Worm (Caenorhabditis elegans) whole organism, midembryonic: ENCODE measurements around the gene Y53C12A.3.

Experiments used
- T22C8.4 ChIP-seq: fragments of 200-800 bp; sonication (Bioruptor generic); IDR thresholded peaks from 2 replicates; pipeline ENCODE4 v1.3.6; 2022; ENCODE audit warnings: missing genetic modification characterization, missing compliant biosample characterization
- cog-1 ChIP-seq: sonication (generic microtip); optimal IDR thresholded peaks from 2 replicates; lab custom pipeline; 2016; ENCODE audit warnings: missing genetic modification characterization, missing compliant biosample characterization
- flt-1 ChIP-seq: fragments of 200-800 bp; sonication (Bioruptor generic); IDR thresholded peaks from 2 replicates; pipeline ENCODE4 v1.3.6; 2022; ENCODE audit warnings: missing genetic modification characterization, missing compliant biosample characterization
- klf-2 ChIP-seq: fragments of 200-800 bp; sonication (Bioruptor generic); conservative IDR thresholded peaks from 2 replicates; pipeline ENCODE4 v1.3.6; 2022; ENCODE audit warnings: missing genetic modification reagents, missing genetic modification characterization, missing compliant biosample characterization
- med-1 ChIP-seq: sonication (generic microtip); optimal IDR thresholded peaks from 2 replicates; lab custom pipeline; 2017; ENCODE audit warnings: missing genetic modification characterization, mild to moderate bottlenecking, missing compliant biosample characterization, antibody characterized with exemption, missing genetic modification reagents; ENCODE audit not compliant: insufficient read depth
- tab-1 ChIP-seq: fragments of 200-800 bp; sonication (Bioruptor generic); IDR thresholded peaks from 2 replicates; pipeline ENCODE4 v1.3.6; 2022; ENCODE audit warnings: missing genetic modification characterization, missing compliant biosample characterization
- ztf-23 ChIP-seq: fragments of 200-800 bp; sonication (Bioruptor generic); IDR thresholded peaks from 2 replicates; pipeline ENCODE4 v1.3.6; 2022; ENCODE audit warnings: missing genetic modification reagents, missing genetic modification characterization, missing compliant biosample characterization

- TF ChIP-seq T22C8.4 (GFP tag; lab: Robert Waterston, UW): no peak
- no peak for TF ChIP-seq cog-1 (tag; lab: Kevin White, UChicago)
- peak; percentile 34; the same call in 1 of the 2 replicates for TF ChIP-seq tab-1 (GFP tag; lab: Robert Waterston, UW)
- no peak for TF ChIP-seq flt-1
- TF ChIP-seq klf-2 (GFP tag; lab: Robert Waterston, UW): no peak
- no peak for TF ChIP-seq ztf-23 (GFP tag; lab: Robert Waterston, UW)
- TF ChIP-seq med-1: no peak
These were observed 7.0 kb upstream of the Y53C12A.3 start for ce11 chrII:9713083-9713482.
